Worm (Caenorhabditis elegans) whole organism, L4/young adult: ENCODE measurements around the gene Y25C1A.13.
"Not testable (repeated sequence)": the region's sequence is repeated elsewhere in the genome, so short reads cannot be mapped to it uniquely, and the experiment has no call there.

Experiments
- W03F9.2 ChIP-seq: fragments of 150-350 bp; optimal IDR thresholded peaks from 2 replicates; lab custom pipeline; 2014; ENCODE audit warnings: missing biosample characterization, missing genetic modification characterization
- him-1 ChIP-seq: sonication (generic microtip); optimal IDR thresholded peaks from 2 replicates; lab custom pipeline; 2016; ENCODE audit warnings: missing genotype, missing genetic modification reagents, missing genetic modification characterization, missing compliant biosample characterization

- TF ChIP-seq him-1, W03F9.2 (tag; lab: Kevin White, UChicago): not testable (repeated sequence)
These were observed 33.5 kb upstream of the Y25C1A.13 start, which contains the start of gene sri-43 for ce11 chrII:3144552-3144951.
